Worm (Caenorhabditis elegans) whole organism, L1 larva: Measurements from ENCODE around the gene abhd-5.1.

Experiments used
- C04F5.9 ChIP-seq: sonication (generic microtip); optimal IDR thresholded peaks from 2 replicates; lab custom pipeline; 2016; ENCODE audit warnings: missing genetic modification characterization, missing compliant biosample characterization
- C16A3.4 ChIP-seq: fragments of 150-350 bp; optimal IDR thresholded peaks from 2 replicates; lab custom pipeline; 2014; ENCODE audit warnings: missing biosample characterization, missing genetic modification characterization
- aha-1 ChIP-seq: fragments of 150-350 bp; optimal IDR thresholded peaks from 2 replicates; lab custom pipeline; 2014; ENCODE audit warnings: missing biosample characterization, missing genetic modification characterization
- ama-1 ChIP-seq: fragments of 150-350 bp; optimal IDR thresholded peaks from 2 replicates; lab custom pipeline; 2014
- blmp-1 ChIP-seq: fragments of 150-350 bp; optimal IDR thresholded peaks from 2 replicates; lab custom pipeline; 2014; ENCODE audit warnings: missing biosample characterization, missing genetic modification characterization
- ceh-63 ChIP-seq: fragments of 200-800 bp; sonication (Bioruptor generic); optimal IDR thresholded peaks from 2 replicates; lab custom pipeline; 2018; ENCODE audit warnings: mild to moderate bottlenecking, missing genetic modification characterization, missing compliant biosample characterization
- ceh-8 ChIP-seq: fragments of 200-800 bp; sonication (Bioruptor generic); optimal IDR thresholded peaks from 2 replicates; lab custom pipeline; 2018; ENCODE audit warnings: mild to moderate bottlenecking, missing genetic modification characterization, moderate library complexity, missing compliant biosample characterization
- ceh-82 ChIP-seq, 3 experiments: fragments of 150-350 bp in 1 of 3; sonication (generic microtip) in 2 of 3; optimal IDR thresholded peaks; 2 replicates each; lab custom pipeline; 2014 to 2017; ENCODE audit warnings: missing biosample characterization in 3 of 3, missing genetic modification characterization in 3 of 3
- ceh-88 ChIP-seq: fragments of 200-800 bp; sonication (Bioruptor generic); IDR thresholded peaks from 2 replicates; pipeline ENCODE4 v1.3.6; 2022; ENCODE audit warnings: missing genetic modification characterization, missing compliant biosample characterization
- ceh-90 ChIP-seq: sonication (generic microtip); optimal IDR thresholded peaks from 2 replicates; lab custom pipeline; 2016; ENCODE audit warnings: missing genetic modification characterization, missing compliant biosample characterization
- ces-1 ChIP-seq: fragments of 150-350 bp; optimal IDR thresholded peaks from 2 replicates; lab custom pipeline; 2014; ENCODE audit warnings: missing biosample characterization, missing genetic modification reagents, missing genetic modification characterization
- elt-2 ChIP-seq: sonication (generic microtip); optimal IDR thresholded peaks from 2 replicates; lab custom pipeline; 2016; ENCODE audit warnings: missing genetic modification characterization, mild to moderate bottlenecking, inconsistent platforms, missing compliant biosample characterization, missing genetic modification reagents
- fkh-10 ChIP-seq: sonication (generic microtip); optimal IDR thresholded peaks from 2 replicates; lab custom pipeline; 2017; ENCODE audit warnings: missing biosample characterization, missing genetic modification reagents, missing genetic modification characterization
- fkh-8 ChIP-seq: sonication (generic microtip); optimal IDR thresholded peaks from 2 replicates; lab custom pipeline; 2016; ENCODE audit warnings: mild to moderate bottlenecking, missing genetic modification characterization, missing compliant biosample characterization
- grh-1 ChIP-seq: fragments of 200-800 bp; sonication (Bioruptor generic); IDR thresholded peaks from 2 replicates; pipeline ENCODE4 v1.3.6; 2022; ENCODE audit warnings: missing genetic modification reagents, missing genetic modification characterization, missing compliant biosample characterization
- hlh-4 ChIP-seq: sonication (generic microtip); optimal IDR thresholded peaks from 2 replicates; lab custom pipeline; 2016; ENCODE audit warnings: mild to moderate bottlenecking, missing genetic modification characterization, missing compliant biosample characterization
- hpl-2 ChIP-seq: fragments of 150-350 bp; optimal IDR thresholded peaks from 2 replicates; lab custom pipeline; 2014; ENCODE audit warnings: missing biosample characterization, missing genetic modification reagents, missing genetic modification characterization
- irx-1 ChIP-seq: sonication (generic microtip); optimal IDR thresholded peaks from 2 replicates; lab custom pipeline; 2016; ENCODE audit warnings: missing genetic modification characterization, missing compliant biosample characterization
- isw-1 ChIP-seq: fragments of 200-800 bp; sonication (Bioruptor generic); IDR thresholded peaks from 2 replicates; pipeline ENCODE4 v1.3.6; 2022; ENCODE audit warnings: missing genetic modification characterization, missing compliant biosample characterization
- jun-1 ChIP-seq: fragments of 150-350 bp; optimal IDR thresholded peaks from 2 replicates; lab custom pipeline; 2014; ENCODE audit warnings: missing biosample characterization, missing genetic modification reagents, missing genetic modification characterization
- lin-13 ChIP-seq: fragments of 150-350 bp; optimal IDR thresholded peaks from 2 replicates; lab custom pipeline; 2014; ENCODE audit warnings: missing biosample characterization, missing genetic modification reagents, missing genetic modification characterization
- lin-14 ChIP-seq: fragments of 200-800 bp; sonication (Bioruptor generic); optimal IDR thresholded peaks from 2 replicates; lab custom pipeline; 2018; ENCODE audit warnings: mild to moderate bottlenecking, missing genetic modification characterization, moderate library complexity, missing compliant biosample characterization
- lin-15B ChIP-seq: fragments of 150-350 bp; sonication (generic microtip); optimal IDR thresholded peaks from 3 replicates; lab custom pipeline; 2014; ENCODE audit warnings: missing biosample characterization, missing genetic modification characterization
- lin-39 ChIP-seq: fragments of 150-350 bp; optimal IDR thresholded peaks from 2 replicates; lab custom pipeline; 2014; ENCODE audit warnings: missing biosample characterization, missing genetic modification reagents, missing genetic modification characterization
- lir-3 ChIP-seq: sonication (generic microtip); optimal IDR thresholded peaks from 2 replicates; lab custom pipeline; 2016; ENCODE audit warnings: mild to moderate bottlenecking, missing genetic modification characterization, moderate library complexity, missing compliant biosample characterization; ENCODE audit not compliant: poor library complexity
- lsy-2 ChIP-seq, 2 experiments: fragments of 150-350 bp; optimal IDR thresholded peaks; 2 replicates each; lab custom pipeline; 2014; ENCODE audit warnings: missing biosample characterization in 2 of 2, missing genetic modification characterization in 2 of 2
- mdl-1 ChIP-seq, 2 experiments: fragments of 150-350 bp; optimal IDR thresholded peaks; 2 replicates each; lab custom pipeline; 2014 to 2017; ENCODE audit warnings: missing biosample characterization in 2 of 2, missing genetic modification characterization in 2 of 2, inconsistent platforms in 1 of 2
- mef-2 ChIP-seq: fragments of 150-350 bp; optimal IDR thresholded peaks from 2 replicates; lab custom pipeline; 2014; ENCODE audit warnings: missing biosample characterization, missing genetic modification characterization
- mep-1 ChIP-seq: fragments of 150-350 bp; optimal IDR thresholded peaks from 2 replicates; lab custom pipeline; 2014; ENCODE audit warnings: missing biosample characterization, missing genetic modification characterization
- nhr-11 ChIP-seq: fragments of 150-350 bp; optimal IDR thresholded peaks from 2 replicates; lab custom pipeline; 2014; ENCODE audit warnings: missing biosample characterization, missing genetic modification characterization
- nhr-12 ChIP-seq: sonication (generic microtip); optimal IDR thresholded peaks from 2 replicates; lab custom pipeline; 2017; ENCODE audit warnings: missing biosample characterization, missing genetic modification characterization
- nhr-20 ChIP-seq: sonication (generic microtip); optimal IDR thresholded peaks from 2 replicates; lab custom pipeline; 2016; ENCODE audit warnings: mild to moderate bottlenecking, missing genetic modification characterization, missing compliant biosample characterization
- nhr-237 ChIP-seq: fragments of 150-350 bp; optimal IDR thresholded peaks from 2 replicates; lab custom pipeline; 2014; ENCODE audit warnings: missing biosample characterization, missing genetic modification characterization
- nhr-28 ChIP-seq: fragments of 150-350 bp; optimal IDR thresholded peaks from 2 replicates; lab custom pipeline; 2014; ENCODE audit warnings: missing biosample characterization, missing genetic modification characterization
- nhr-71 ChIP-seq: sonication (generic microtip); optimal IDR thresholded peaks from 2 replicates; lab custom pipeline; 2016; ENCODE audit warnings: mild to moderate bottlenecking, missing genetic modification characterization, moderate library complexity, missing compliant biosample characterization
- nhr-90 ChIP-seq: sonication (generic microtip); optimal IDR thresholded peaks from 2 replicates; lab custom pipeline; 2016; ENCODE audit warnings: mild to moderate bottlenecking, missing genetic modification characterization, missing compliant biosample characterization; ENCODE audit not compliant: poor library complexity
- pag-3 ChIP-seq: sonication (generic microtip); optimal IDR thresholded peaks from 2 replicates; lab custom pipeline; 2017; ENCODE audit warnings: missing genetic modification characterization, mild to moderate bottlenecking, missing compliant biosample characterization, antibody characterized with exemption, borderline replicate concordance; ENCODE audit not compliant: insufficient read depth
- pax-3 ChIP-seq: fragments of 200-800 bp; sonication (Bioruptor generic); optimal IDR thresholded peaks from 2 replicates; lab custom pipeline; 2018; ENCODE audit warnings: mild to moderate bottlenecking, missing genetic modification characterization, moderate library complexity, missing compliant biosample characterization
- pqm-1 ChIP-seq: sonication (generic microtip); optimal IDR thresholded peaks from 3 replicates; lab custom pipeline; 2017; ENCODE audit warnings: missing biosample characterization, missing genetic modification characterization
- skn-1 ChIP-seq: fragments of 150-350 bp; optimal IDR thresholded peaks from 2 replicates; lab custom pipeline; 2014; ENCODE audit warnings: missing biosample characterization, missing genetic modification characterization
- snpc-4 ChIP-seq: fragments of 150-350 bp; optimal IDR thresholded peaks from 2 replicates; lab custom pipeline; 2014; ENCODE audit warnings: missing biosample characterization, missing genetic modification characterization
- snu-23 ChIP-seq: sonication (generic microtip); optimal IDR thresholded peaks from 2 replicates; lab custom pipeline; 2016; ENCODE audit warnings: missing genetic modification characterization, missing compliant biosample characterization
- sox-4 ChIP-seq: sonication (generic microtip); optimal IDR thresholded peaks from 2 replicates; lab custom pipeline; 2016; ENCODE audit warnings: missing genetic modification characterization, missing compliant biosample characterization
- sptf-1 ChIP-seq: fragments of 150-350 bp; optimal IDR thresholded peaks from 2 replicates; lab custom pipeline; 2014; ENCODE audit warnings: missing biosample characterization, missing genetic modification characterization
- sup-37 ChIP-seq: fragments of 200-800 bp; sonication (Bioruptor generic); optimal IDR thresholded peaks from 2 replicates; lab custom pipeline; 2018; ENCODE audit warnings: mild to moderate bottlenecking, missing genetic modification characterization, missing compliant biosample characterization
- swsn-7 ChIP-seq: sonication (generic microtip); optimal IDR thresholded peaks from 2 replicates; lab custom pipeline; 2016; ENCODE audit warnings: missing genetic modification characterization, missing compliant biosample characterization
- tbx-2 ChIP-seq: sonication (generic microtip); optimal IDR thresholded peaks from 2 replicates; lab custom pipeline; 2016; ENCODE audit warnings: missing genetic modification characterization, missing compliant biosample characterization
- unc-130 ChIP-seq: fragments of 150-350 bp; optimal IDR thresholded peaks from 2 replicates; lab custom pipeline; 2017; ENCODE audit warnings: missing biosample characterization, missing genetic modification characterization, inconsistent platforms
- unc-30 ChIP-seq: sonication (generic microtip); optimal IDR thresholded peaks from 2 replicates; lab custom pipeline; 2017; ENCODE audit warnings: missing biosample characterization, missing genetic modification characterization
- unc-62 ChIP-seq: fragments of 150-350 bp; optimal IDR thresholded peaks from 2 replicates; lab custom pipeline; 2014; ENCODE audit warnings: missing biosample characterization, missing genetic modification reagents, missing genetic modification characterization
- unc-86 ChIP-seq: sonication (generic microtip); optimal IDR thresholded peaks from 2 replicates; lab custom pipeline; 2016; ENCODE audit warnings: missing genetic modification characterization, missing compliant biosample characterization
- unc-98 ChIP-seq: fragments of 200-800 bp; sonication (Bioruptor generic); IDR thresholded peaks from 2 replicates; pipeline ENCODE4 v1.3.6; 2022; ENCODE audit warnings: missing genetic modification characterization, missing compliant biosample characterization
- vab-15 ChIP-seq: sonication (generic microtip); optimal IDR thresholded peaks from 2 replicates; lab custom pipeline; 2017; ENCODE audit warnings: missing genotype, mild to moderate bottlenecking, missing genetic modification characterization, missing compliant biosample characterization
- zag-1 ChIP-seq: fragments of 150-350 bp; optimal IDR thresholded peaks from 2 replicates; lab custom pipeline; 2014; ENCODE audit warnings: missing biosample characterization, missing genetic modification characterization
- ztf-4 ChIP-seq: fragments of 150-350 bp; optimal IDR thresholded peaks from 2 replicates; lab custom pipeline; 2014; ENCODE audit warnings: missing biosample characterization, missing genetic modification characterization

abhd-5.1 gene

DNA sequence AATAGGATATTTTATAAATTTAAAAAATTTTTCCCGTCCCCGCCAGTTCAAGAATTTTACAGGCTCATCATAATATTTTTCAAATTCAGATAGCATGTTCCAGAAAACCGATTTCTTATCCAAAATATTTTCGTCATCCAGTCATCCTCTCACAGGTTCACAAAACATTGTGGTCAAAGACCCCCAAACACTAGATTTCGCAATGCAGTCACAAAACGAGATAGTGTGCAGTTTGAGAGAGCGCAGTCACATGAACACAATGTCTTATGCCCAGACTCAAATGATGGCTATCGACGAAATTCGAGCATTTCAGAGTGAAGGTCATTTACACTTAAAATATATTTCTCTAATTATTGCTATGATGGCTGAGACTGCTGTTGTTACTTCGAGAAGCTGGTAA, 2.9 kb upstream of the abhd-5.1 start, which contains the start of gene abhd-5.2:
TSS of gene abhd-5.2 (plus strand) at position 95 of the 400 bp plus-strand sequence.
- TF ChIP-seq swsn-7 (tag; lab: Kevin White, UChicago), result peak; percentile 32
- no peak for TF ChIP-seq sox-4 (tag; lab: Kevin White, UChicago)
- TF ChIP-seq skn-1 (tag; lab: Kevin White, UChicago), result peak; percentile 79
- TF ChIP-seq nhr-71 (tag; lab: Kevin White, UChicago), result peak; percentile 79
- TF ChIP-seq nhr-28, result peak; percentile 53
- no peak for TF ChIP-seq grh-1 (GFP tag; lab: Robert Waterston, UW)
- no peak for TF ChIP-seq elt-2
- TF ChIP-seq ceh-82 (tag; optimal IDR thresholded peaks at IDR 0.05; lab: Kevin White, UChicago), result peak; percentile 48 to 78 (median 65)
- peak; percentile 39 to 55 for TF ChIP-seq lsy-2 (tag; optimal IDR thresholded peaks at IDR 0.05; lab: Kevin White, UChicago)
- TF ChIP-seq irx-1, result no peak
- TF ChIP-seq unc-98 (GFP tag; lab: Robert Waterston, UW), result no peak
- no peak for TF ChIP-seq C04F5.9 (tag; lab: Kevin White, UChicago)
- no peak for TF ChIP-seq vab-15 (tag; lab: Kevin White, UChicago)
- TF ChIP-seq mdl-1 (tag; optimal IDR thresholded peaks at IDR 0.05; lab: Kevin White, UChicago), result peak in 1 of 2 experiments; percentile 59
- TF ChIP-seq nhr-237 (tag; lab: Kevin White, UChicago), result peak; percentile 63
- peak; percentile 32 for TF ChIP-seq jun-1 (tag; lab: Kevin White, UChicago)
- TF ChIP-seq sptf-1 (tag; lab: Kevin White, UChicago), result no peak
- TF ChIP-seq unc-130, result peak; percentile 14
- no peak for TF ChIP-seq fkh-10 (GFP tag; lab: Kevin White, UChicago)
- peak; percentile 39 for TF ChIP-seq isw-1 (GFP tag; lab: Robert Waterston, UW)
- TF ChIP-seq C16A3.4 (tag; lab: Kevin White, UChicago), result peak; percentile 9
- TF ChIP-seq nhr-90 (tag; lab: Kevin White, UChicago), result peak; percentile 21
- TF ChIP-seq hlh-4 (tag; lab: Kevin White, UChicago), result no peak
- peak; percentile 43 for TF ChIP-seq nhr-11
- TF ChIP-seq zag-1 (tag; lab: Kevin White, UChicago), result no peak
- TF ChIP-seq mep-1 (tag; lab: Kevin White, UChicago), result peak; percentile 70
- TF ChIP-seq pqm-1 (tag; lab: Kevin White, UChicago), result no peak
- TF ChIP-seq sup-37 (GFP tag; lab: Kevin White, UChicago), result no peak
- no peak for TF ChIP-seq aha-1 (tag; lab: Kevin White, UChicago)
- TF ChIP-seq ceh-88 (GFP tag; lab: Robert Waterston, UW), result no peak
- TF ChIP-seq unc-62 (GFP tag; lab: Kevin White, UChicago), result no peak
- TF ChIP-seq pag-3 (tag; lab: Kevin White, UChicago), result no peak
- TF ChIP-seq unc-30 (tag; lab: Kevin White, UChicago), result no peak
- peak; percentile 35 for TF ChIP-seq tbx-2 (tag; lab: Kevin White, UChicago)
- no peak for TF ChIP-seq ztf-4 (tag; lab: Kevin White, UChicago)
- TF ChIP-seq lir-3 (tag; lab: Kevin White, UChicago), result no peak
- TF ChIP-seq pax-3 (tag; lab: Kevin White, UChicago), result no peak
- TF ChIP-seq ceh-90 (tag; lab: Kevin White, UChicago), result no peak
- TF ChIP-seq blmp-1 (tag; lab: Kevin White, UChicago), result no peak
- TF ChIP-seq ceh-8 (GFP tag; lab: Kevin White, UChicago), result no peak
- TF ChIP-seq lin-39, result no peak
- TF ChIP-seq lin-15B (tag; lab: Kevin White, UChicago), result no peak
- TF ChIP-seq ama-1 (lab: Kevin White, UChicago), result no peak
- TF ChIP-seq fkh-8 (tag; lab: Kevin White, UChicago), result peak; percentile 57
- TF ChIP-seq ces-1 (GFP tag; lab: Kevin White, UChicago), result no peak
- no peak for TF ChIP-seq lin-13
- TF ChIP-seq snu-23 (GFP tag; lab: Kevin White, UChicago), result peak; percentile 78
- TF ChIP-seq nhr-12, result no peak
- no peak for TF ChIP-seq ceh-63 (GFP tag; lab: Kevin White, UChicago)
- TF ChIP-seq mef-2 (tag; lab: Kevin White, UChicago), result no peak
- TF ChIP-seq nhr-20, result peak; percentile 70
- TF ChIP-seq snpc-4, result peak; percentile 20
- TF ChIP-seq hpl-2 (GFP tag; lab: Kevin White, UChicago), result no peak
- TF ChIP-seq unc-86 (tag; lab: Kevin White, UChicago), result peak; percentile 15
- peak; percentile 89 for TF ChIP-seq lin-14 (GFP tag; lab: Kevin White, UChicago)
